Worm (Caenorhabditis elegans) whole organism, L4 larva: ENCODE results near the gene ucr-2.3.

Experiments used
- T26A8.4 ChIP-seq: fragments of 200-800 bp; sonication (Bioruptor generic); IDR thresholded peaks from 2 replicates; pipeline ENCODE4 v1.3.6; 2022; ENCODE audit warnings: missing genetic modification characterization, missing compliant biosample characterization
- Y48G9A.11 ChIP-seq: fragments of 200-800 bp; sonication (Bioruptor generic); IDR thresholded peaks from 2 replicates; pipeline ENCODE4 v1.3.6; 2022; ENCODE audit warnings: missing genetic modification reagents, missing genetic modification characterization, missing compliant biosample characterization
- Y75B8A.6 ChIP-seq: fragments of 200-800 bp; sonication (Bioruptor generic); IDR thresholded peaks from 2 replicates; pipeline ENCODE4 v1.3.6; 2022; ENCODE audit warnings: missing genetic modification reagents, missing genetic modification characterization, missing compliant biosample characterization
- ZK337.2 ChIP-seq: fragments of 200-800 bp; sonication (Bioruptor generic); IDR thresholded peaks from 2 replicates; pipeline ENCODE4 v1.3.6; 2022; ENCODE audit warnings: missing genetic modification reagents, missing genetic modification characterization, missing compliant biosample characterization
- aha-1 ChIP-seq: fragments of 150-350 bp; peaks from one replicate; lab custom pipeline; 2014; ENCODE audit warnings: missing biosample characterization, missing genetic modification characterization
- ama-1 ChIP-seq: fragments of 150-350 bp; optimal IDR thresholded peaks from 2 replicates; lab custom pipeline; 2014; ENCODE audit warnings: inconsistent platforms, mixed read lengths
- attf-4 ChIP-seq: sonication (generic microtip); optimal IDR thresholded peaks from 3 replicates; lab custom pipeline; 2017; ENCODE audit warnings: missing biosample characterization, missing genetic modification characterization
- ceh-44 ChIP-seq: fragments of 200-800 bp; sonication (Bioruptor generic); IDR thresholded peaks from 2 replicates; pipeline ENCODE4 v1.3.6; 2022; ENCODE audit warnings: missing genetic modification reagents, missing genetic modification characterization, missing compliant biosample characterization
- ceh-82 ChIP-seq: sonication (generic microtip); optimal IDR thresholded peaks from 2 replicates; lab custom pipeline; 2017; ENCODE audit warnings: missing biosample characterization, missing genetic modification characterization
- ces-1 ChIP-seq: fragments of 150-350 bp; sonication (generic microtip); optimal IDR thresholded peaks from 4 replicates; lab custom pipeline; 2014; ENCODE audit warnings: missing biosample characterization, missing genetic modification reagents, missing genetic modification characterization
- dmd-6 ChIP-seq: fragments of 200-800 bp; sonication (Bioruptor generic); IDR thresholded peaks from 2 replicates; pipeline ENCODE4 v1.3.6; 2022; ENCODE audit warnings: missing genetic modification reagents, missing genetic modification characterization, missing compliant biosample characterization
- dpl-1 ChIP-seq: fragments of 150-350 bp; optimal IDR thresholded peaks from 2 replicates; lab custom pipeline; 2014; ENCODE audit warnings: missing biosample characterization, missing genetic modification reagents, missing genetic modification characterization
- duxl-1 ChIP-seq: sonication (generic microtip); optimal IDR thresholded peaks from 2 replicates; lab custom pipeline; 2016; ENCODE audit warnings: mild to moderate bottlenecking, missing genetic modification characterization, moderate library complexity, missing compliant biosample characterization; ENCODE audit not compliant: poor library complexity
- fkh-10 ChIP-seq: fragments of 150-350 bp; optimal IDR thresholded peaks from 2 replicates; lab custom pipeline; 2014; ENCODE audit warnings: missing biosample characterization, missing genetic modification reagents, missing genetic modification characterization
- lin-13 ChIP-seq: fragments of 150-350 bp; optimal IDR thresholded peaks from 2 replicates; lab custom pipeline; 2014; ENCODE audit warnings: missing biosample characterization, missing genetic modification reagents, missing genetic modification characterization
- lin-29 ChIP-seq: fragments of 200-800 bp; sonication (Bioruptor generic); IDR thresholded peaks from 2 replicates; pipeline ENCODE4 v1.3.6; 2022; ENCODE audit warnings: missing genetic modification reagents, missing genetic modification characterization, missing compliant biosample characterization
- mes-2 ChIP-seq: sonication (generic microtip); optimal IDR thresholded peaks from 2 replicates; lab custom pipeline; 2016; ENCODE audit warnings: missing genotype, mild to moderate bottlenecking, missing genetic modification characterization, missing compliant biosample characterization; ENCODE audit not compliant: poor library complexity, severe bottlenecking
- mxl-3 ChIP-seq: fragments of 200-800 bp; sonication (Bioruptor generic); optimal IDR thresholded peaks from 2 replicates; lab custom pipeline; 2018; ENCODE audit warnings: mild to moderate bottlenecking, missing genetic modification characterization, missing compliant biosample characterization
- nhr-11 ChIP-seq: fragments of 150-350 bp; optimal IDR thresholded peaks from 2 replicates; lab custom pipeline; 2014; ENCODE audit warnings: missing biosample characterization, missing genetic modification characterization
- nhr-111 ChIP-seq: fragments of 200-800 bp; sonication (Bioruptor generic); optimal IDR thresholded peaks from 2 replicates; lab custom pipeline; 2018; ENCODE audit warnings: mild to moderate bottlenecking, missing genetic modification characterization, missing compliant biosample characterization
- nhr-41 ChIP-seq: fragments of 200-800 bp; sonication (Bioruptor generic); IDR thresholded peaks from 2 replicates; pipeline ENCODE4 v1.3.6; 2022; ENCODE audit warnings: missing genetic modification reagents, missing genetic modification characterization, missing compliant biosample characterization
- nhr-6 ChIP-seq: fragments of 150-350 bp; optimal IDR thresholded peaks from 2 replicates; lab custom pipeline; 2014; ENCODE audit warnings: missing biosample characterization, missing genetic modification characterization
- nhr-76 ChIP-seq: fragments of 150-350 bp; optimal IDR thresholded peaks from 2 replicates; lab custom pipeline; 2014; ENCODE audit warnings: missing biosample characterization, missing genetic modification characterization
- saeg-2 ChIP-seq: fragments of 200-800 bp; sonication (Bioruptor generic); IDR thresholded peaks from 2 replicates; pipeline ENCODE4 v1.3.6; 2022; ENCODE audit warnings: missing genetic modification reagents, missing genetic modification characterization, missing compliant biosample characterization
- set-16 ChIP-seq: fragments of 200-800 bp; sonication (Bioruptor generic); IDR thresholded peaks from 2 replicates; pipeline ENCODE4 v1.3.6; 2022; ENCODE audit warnings: missing genetic modification reagents, missing genetic modification characterization, missing compliant biosample characterization
- snpc-1.2 ChIP-seq: fragments of 200-800 bp; sonication (Bioruptor generic); IDR thresholded peaks from 2 replicates; pipeline ENCODE4 v1.3.6; 2022; ENCODE audit warnings: missing genetic modification reagents, missing genetic modification characterization, missing compliant biosample characterization
- spr-1 ChIP-seq: sonication (generic microtip); optimal IDR thresholded peaks from 2 replicates; lab custom pipeline; 2016; ENCODE audit warnings: mild to moderate bottlenecking, missing genetic modification characterization, missing compliant biosample characterization
- zag-1 ChIP-seq: fragments of 150-350 bp; optimal IDR thresholded peaks from 2 replicates; lab custom pipeline; 2014; ENCODE audit warnings: missing biosample characterization, missing genetic modification characterization
- zfp-2 ChIP-seq: sonication (generic microtip); optimal IDR thresholded peaks from 2 replicates; lab custom pipeline; 2016; ENCODE audit warnings: mild to moderate bottlenecking, missing genetic modification characterization, missing compliant biosample characterization

Gene ucr-2.3

ce11 chrIII:916897-917296, 37.2 kb downstream of the ucr-2.3 start, which contains the start of gene idpp-13:
idpp-13 (minus strand) TSS chrIII:916997.
- TF ChIP-seq ces-1 (GFP tag; lab: Kevin White, UChicago) = no peak
- TF ChIP-seq nhr-41 (GFP tag; lab: Robert Waterston, UW) = no peak
- TF ChIP-seq nhr-111 (GFP tag; lab: Kevin White, UChicago) = no peak
- no peak for TF ChIP-seq ama-1 (lab: Kevin White, UChicago)
- no peak for TF ChIP-seq zag-1 (tag; lab: Kevin White, UChicago)
- no peak for TF ChIP-seq spr-1
- no peak for TF ChIP-seq ceh-82
- no peak for TF ChIP-seq duxl-1 (tag; lab: Kevin White, UChicago)
- TF ChIP-seq nhr-76 (tag; lab: Kevin White, UChicago) = no peak
- TF ChIP-seq dmd-6 (GFP tag; lab: Robert Waterston, UW) = no peak
- TF ChIP-seq saeg-2 (GFP tag; lab: Robert Waterston, UW) = no peak
- TF ChIP-seq lin-13 = no peak
- TF ChIP-seq snpc-1.2 (GFP tag; lab: Robert Waterston, UW) = no peak
- TF ChIP-seq zfp-2 (tag; lab: Kevin White, UChicago) = no peak
- TF ChIP-seq dpl-1 = no peak

- TF ChIP-seq aha-1 (tag; lab: Kevin White, UChicago) (peak; percentile 2), Y48G9A.11 (GFP tag; lab: Robert Waterston, UW) (no peak), mes-2 (tag; lab: Kevin White, UChicago) (no peak)
Measured at ce11 chrIII:919322-919721, 39.7 kb downstream of the ucr-2.3 start, which contains the start of gene F23H11.7. F23H11.7 (minus strand) TSS chrIII:919422.

ce11 chrIII:926216-926615, 46.6 kb downstream of the ucr-2.3 start, which contains the start of gene pef-1:
pef-1 (minus strand) TSS chrIII:926316.
- TF ChIP-seq Y48G9A.11 (GFP tag; lab: Robert Waterston, UW) (no peak), ZK337.2 (GFP tag; lab: Robert Waterston, UW) (no peak), attf-4 (tag; lab: Kevin White, UChicago) (no peak), T26A8.4 (GFP tag; lab: Robert Waterston, UW) (no peak), lin-29 (GFP tag; lab: Robert Waterston, UW) (no peak), mxl-3 (GFP tag; lab: Kevin White, UChicago) (no peak), ceh-44 (no peak), Y75B8A.6 (GFP tag; lab: Robert Waterston, UW) (no peak), nhr-6 (tag; lab: Kevin White, UChicago) (no peak), nhr-11 (tag; lab: Kevin White, UChicago) (no peak), set-16 (no peak), fkh-10 (GFP tag; lab: Kevin White, UChicago) (no peak)
